Worm (Caenorhabditis elegans): ENCODE results near the gene srg-54.
A peak's percentile ranks its signal among the peaks of the same experiment; 100 is the strongest.

DNA sequence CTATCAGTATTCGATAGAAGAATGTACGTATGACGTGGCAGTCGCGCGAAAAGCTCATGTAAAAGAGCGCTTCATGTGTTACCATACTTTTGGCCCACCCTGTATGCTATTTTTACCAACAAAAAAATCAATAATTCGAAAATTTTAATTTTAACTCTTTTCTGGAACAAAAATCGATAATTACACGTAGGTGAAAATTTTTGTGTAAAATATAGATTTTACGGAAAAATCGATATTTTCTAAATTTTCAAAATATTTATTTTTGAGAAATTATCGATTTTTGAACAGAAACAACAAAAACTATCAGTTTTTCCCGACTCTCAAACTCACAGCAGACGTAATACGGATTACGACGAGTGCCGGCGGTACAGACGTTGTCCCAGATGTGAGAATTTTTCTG, 21.1 kb upstream of the srg-54 start:
- peak; percentile 46 for TF ChIP-seq ceh-28 (tag; optimal IDR thresholded peaks at IDR 0.05)
- no peak for TF ChIP-seq nhr-77 (tag; optimal IDR thresholded peaks at IDR 0.05)
- TF ChIP-seq elt-3 (tag; optimal IDR thresholded peaks at IDR 0.05) = no peak
- TF ChIP-seq elt-2 (tag; optimal IDR thresholded peaks at IDR 0.05) = no peak
- no peak for TF ChIP-seq nhr-25 (tag; optimal IDR thresholded peaks at IDR 0.05)
- TF ChIP-seq unc-39 (tag; optimal IDR thresholded peaks at IDR 0.05) = no peak
- TF ChIP-seq nhr-11 (tag; optimal IDR thresholded peaks at IDR 0.05) = no peak

Data from whole organism, L3 larva.